Worm (Caenorhabditis elegans): Measurements from ENCODE around the gene C34E10.10.

C34E10.10 gene

DNA sequence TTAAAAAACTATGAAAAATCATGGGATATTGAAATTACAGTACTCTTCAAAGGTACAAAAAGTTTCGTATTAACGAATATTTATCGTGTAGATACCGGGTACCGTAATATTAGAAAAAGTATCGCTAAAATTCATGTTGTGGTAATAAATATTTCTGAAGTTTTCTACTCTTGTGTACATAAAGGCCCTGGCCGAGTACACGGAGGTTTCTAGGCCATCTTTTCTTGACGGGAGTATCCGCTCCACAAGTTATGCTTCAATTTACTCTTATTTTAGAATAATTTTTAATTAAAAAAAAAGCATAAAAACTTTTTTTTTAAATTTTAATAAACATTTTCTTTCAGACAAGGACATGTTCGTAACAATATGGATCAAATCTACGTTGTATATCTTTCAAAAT is 5.5 kb upstream of the C34E10.10 start:
- TF ChIP-seq duxl-1 (tag; optimal IDR thresholded peaks at IDR 0.05; ENCODE audit: poor library complexity) (no peak), mes-2 (tag; optimal IDR thresholded peaks at IDR 0.05; ENCODE audit: poor library complexity, severe bottlenecking) (peak; percentile 58)

- TF ChIP-seq pha-4 (GFP tag; IDR thresholded peaks at IDR 0.05) (peak; percentile 81; the same call in 1 of the 2 replicates), pha-4 (tag; optimal IDR thresholded peaks at IDR 0.05) (no peak), jun-1 (tag; optimal IDR thresholded peaks at IDR 0.05) (no peak), dmd-8 (GFP tag; IDR thresholded peaks at IDR 0.05) (no peak), mes-2 (tag; optimal IDR thresholded peaks at IDR 0.05; ENCODE audit: poor library complexity, severe bottlenecking) (peak; percentile 23), tra-1 (GFP tag; IDR thresholded peaks at IDR 0.05) (peak; percentile 67), aha-1 (tag) (peak; percentile 50), nhr-28 (tag; optimal IDR thresholded peaks at IDR 0.05) (peak; percentile 2), T20F7.1 (GFP tag; optimal IDR thresholded peaks at IDR 0.05) (peak; percentile 59), dve-1 (tag; optimal IDR thresholded peaks at IDR 0.05; ENCODE audit: insufficient read depth) (peak; percentile 61), F44E2.7 (GFP tag; IDR thresholded peaks at IDR 0.05) (0 out of 2 replicates have a peak, but pooled peaks have one; percentile 4), ctbp-1 (GFP tag; IDR thresholded peaks at IDR 0.05) (peak; percentile 45; the same call in 1 of the 2 replicates), nhr-42 (GFP tag; IDR thresholded peaks at IDR 0.05) (peak; percentile 65; the same call in 1 of the 2 replicates), Y48G9A.11 (GFP tag; IDR thresholded peaks at IDR 0.05) (peak; percentile 34; the same call in 1 of the 2 replicates), zfp-3 (GFP tag; conservative IDR thresholded peaks at IDR 0.05) (peak; percentile 88), madf-5 (GFP tag; IDR thresholded peaks at IDR 0.05) (0 out of 4 replicates have a peak, but pooled peaks of 1 of the 2 experiments have one; percentile 4), egl-27 (tag; optimal IDR thresholded peaks at IDR 0.05) (no peak), lin-13 (GFP tag; optimal IDR thresholded peaks at IDR 0.05) (no peak), ama-1 (optimal IDR thresholded peaks at IDR 0.05) (peak; percentile 93), rbr-2 (tag; optimal IDR thresholded peaks at IDR 0.05) (peak; percentile 30), spr-1 (tag; optimal IDR thresholded peaks at IDR 0.05) (peak; percentile 45), lsy-2 (tag; optimal IDR thresholded peaks at IDR 0.05) (peak in 1 of 2 experiments; percentile 54), F49E8.2 (tag; optimal IDR thresholded peaks at IDR 0.05; ENCODE audit: borderline replicate concordance) (peak; percentile 50), pqm-1 (tag; optimal IDR thresholded peaks at IDR 0.05) (no peak), sdz-12 (GFP tag; optimal IDR thresholded peaks at IDR 0.05) (peak; percentile 48), F37D6.2 (tag; optimal IDR thresholded peaks at IDR 0.05) (no peak), Y105C5A.15 (GFP tag; IDR thresholded peaks at IDR 0.05) (peak; percentile 76), hif-1 (tag; optimal IDR thresholded peaks at IDR 0.05) (peak in 1 of 2 experiments; percentile 3), madf-9 (GFP tag; conservative IDR thresholded peaks at IDR 0.05) (0 out of 2 replicates have a peak, but pooled peaks have one; percentile 6), dpl-1 (GFP tag; optimal IDR thresholded peaks at IDR 0.05) (peak; percentile 0), daf-16 (GFP tag; optimal IDR thresholded peaks at IDR 0.05) (peak; percentile 25 to 57), daf-16 (tag; optimal IDR thresholded peaks at IDR 0.05) (peak; percentile 55), ceh-20 (GFP tag; IDR thresholded peaks at IDR 0.05) (0 out of 2 replicates have a peak, but pooled peaks have one; percentile 8), nhr-77 (tag; optimal IDR thresholded peaks at IDR 0.05) (peak; percentile 38), dmd-9 (GFP tag; IDR thresholded peaks at IDR 0.05) (no peak), mep-1 (tag; optimal IDR thresholded peaks at IDR 0.05) (peak; percentile 47), mdl-1 (tag; optimal IDR thresholded peaks at IDR 0.05) (no peak), mdt-29 (GFP tag; IDR thresholded peaks at IDR 0.05) (no peak), dmd-6 (GFP tag; IDR thresholded peaks at IDR 0.05) (peak; percentile 29), unc-130 (GFP tag; optimal IDR thresholded peaks at IDR 0.05) (peak; percentile 45), ztf-11 (tag; optimal IDR thresholded peaks at IDR 0.05) (no peak), T26A8.4 (GFP tag; IDR thresholded peaks at IDR 0.05) (peak; percentile 65), nhr-102 (tag; optimal IDR thresholded peaks at IDR 0.05) (peak; percentile 74), nhr-10 (tag; optimal IDR thresholded peaks at IDR 0.05) (peak; percentile 44), lim-7 (GFP tag; IDR thresholded peaks at IDR 0.05) (0 out of 2 replicates have a peak, but pooled peaks have one; percentile 60), lin-38 (GFP tag; IDR thresholded peaks at IDR 0.05) (peak; percentile 79), spr-3 (GFP tag; optimal IDR thresholded peaks at IDR 0.05) (peak; percentile 59), hlh-11 (tag; optimal IDR thresholded peaks at IDR 0.05) (peak; percentile 51)
These were observed 2.7 kb upstream of the C34E10.10 start, which contains the start of gene prmt-5 for ce11 chrIII:5230415-5230814. Gene prmt-5 (plus strand): TSS chrIII:5230555.

Data from whole organism, L4 larva.